Fruit fly (Drosophila melanogaster) whole organism, embryonic: ENCODE data around the gene Uro.

ENCODE experiments used
- Awh ChIP-seq: fragments of 200-800 bp; sonication (Bioruptor generic); IDR thresholded peaks from 2 replicates; pipeline ENCODE4, ENCODE4 v1.3.6; 2022; ENCODE audit warnings: missing biosample characterization, missing genetic modification characterization
- Bdp1 ChIP-seq: fragments of 200-800 bp; sonication (Bioruptor generic); optimal IDR thresholded peaks from 3 replicates; lab custom pipeline; 2016; ENCODE audit warnings: missing biosample characterization, missing genetic modification characterization
- Bgb ChIP-seq: fragments of 200-800 bp; sonication (Bioruptor generic); IDR thresholded peaks from 2 replicates; pipeline ENCODE4 v1.3.6; 2022; ENCODE audit warnings: missing biosample characterization, missing genetic modification characterization; ENCODE audit not compliant: partially characterized antibody
- CG10366 ChIP-seq: fragments of 200-800 bp; sonication (Bioruptor generic); IDR thresholded peaks from 2 replicates; pipeline ENCODE4 v1.3.6; 2022; ENCODE audit warnings: missing biosample characterization, missing genetic modification characterization
- CG10654 ChIP-seq: fragments of 200-800 bp; sonication (Bioruptor generic); optimal IDR thresholded peaks from 2 replicates; lab custom pipeline; 2016; ENCODE audit warnings: missing biosample characterization, missing genetic modification characterization
- CG11093 ChIP-seq: fragments of 200-800 bp; sonication (Bioruptor generic); IDR thresholded peaks from 3 replicates; pipeline ENCODE4 v1.3.6; 2022; ENCODE audit warnings: missing biosample characterization, missing genetic modification characterization
- CG11695 ChIP-seq: fragments of 200-800 bp; sonication (Bioruptor generic); IDR thresholded peaks from 3 replicates; pipeline ENCODE4 v1.3.6; 2022; ENCODE audit warnings: missing biosample characterization, missing genetic modification characterization
- CG12744 ChIP-seq: fragments of 200-800 bp; sonication (Bioruptor generic); optimal IDR thresholded peaks from 2 replicates; lab custom pipeline; 2016; ENCODE audit warnings: missing biosample characterization, missing genetic modification characterization
- CG12769 ChIP-seq: fragments of 200-800 bp; sonication (Bioruptor generic); optimal IDR thresholded peaks from 2 replicates; lab custom pipeline; 2019; ENCODE audit warnings: missing biosample characterization, mild to moderate bottlenecking, missing genetic modification characterization, moderate library complexity
- CG13287 ChIP-seq: fragments of 200-800 bp; sonication (Bioruptor generic); IDR thresholded peaks from 2 replicates; pipeline ENCODE4 v1.3.6; 2022; ENCODE audit warnings: missing biosample characterization, missing genetic modification characterization; ENCODE audit not compliant: partially characterized antibody
- CG13424 ChIP-seq: fragments of 200-800 bp; sonication (Bioruptor generic); optimal IDR thresholded peaks from 2 replicates; lab custom pipeline; 2019; ENCODE audit warnings: missing biosample characterization, mild to moderate bottlenecking, missing genetic modification characterization, moderate library complexity
- CG13624 ChIP-seq: fragments of 200-800 bp; sonication (Bioruptor generic); optimal IDR thresholded peaks from 2 replicates; lab custom pipeline; 2016; ENCODE audit warnings: missing biosample characterization, missing genetic modification characterization
- CG13894 ChIP-seq: fragments of 200-800 bp; sonication (Bioruptor generic); optimal IDR thresholded peaks from 3 replicates; lab custom pipeline; 2018; ENCODE audit warnings: missing biosample characterization, mild to moderate bottlenecking, missing genetic modification characterization, moderate library complexity
- CG15696 ChIP-seq: fragments of 200-800 bp; sonication (Bioruptor generic); optimal IDR thresholded peaks from 2 replicates; lab custom pipeline; 2019; ENCODE audit warnings: missing biosample characterization, mild to moderate bottlenecking, missing genetic modification characterization, moderate library complexity
- CG16815 ChIP-seq: fragments of 200-800 bp; sonication (Bioruptor generic); optimal IDR thresholded peaks from 3 replicates; lab custom pipeline; 2017; ENCODE audit warnings: missing biosample characterization, mild to moderate bottlenecking, missing genetic modification characterization
- CG30431 ChIP-seq: fragments of 200-800 bp; sonication (Bioruptor generic); optimal IDR thresholded peaks from 2 replicates; lab custom pipeline; 2017; ENCODE audit warnings: missing biosample characterization, missing genetic modification characterization
- CG3065 ChIP-seq: fragments of 200-800 bp; sonication (Bioruptor generic); optimal IDR thresholded peaks from 2 replicates; lab custom pipeline; 2016; ENCODE audit warnings: missing biosample characterization, missing genetic modification characterization
- CG34224 ChIP-seq: fragments of 200-800 bp; sonication (Bioruptor generic); IDR thresholded peaks from 3 replicates; pipeline ENCODE4 v1.3.6; 2022; ENCODE audit warnings: missing biosample characterization, missing genetic modification characterization; ENCODE audit not compliant: partially characterized antibody
- CG7357 ChIP-seq: fragments of 200-800 bp; sonication (Bioruptor generic); IDR thresholded peaks from 3 replicates; pipeline ENCODE4 v1.3.6; 2022; ENCODE audit warnings: missing biosample characterization, missing genetic modification characterization
- CG8924 ChIP-seq: fragments of 200-800 bp; optimal IDR thresholded peaks from 3 replicates; lab custom pipeline; 2019; ENCODE audit warnings: missing biosample characterization, mild to moderate bottlenecking, missing genetic modification characterization, moderate library complexity
- CG9215 ChIP-seq: fragments of 200-800 bp; sonication (Bioruptor generic); IDR thresholded peaks from 2 replicates; pipeline ENCODE4 v1.3.6; 2022; ENCODE audit warnings: missing biosample characterization, missing genetic modification characterization
- CG9437 ChIP-seq: fragments of 200-800 bp; sonication (Bioruptor generic); optimal IDR thresholded peaks from 2 replicates; lab custom pipeline; 2018; ENCODE audit warnings: missing biosample characterization, mild to moderate bottlenecking, missing genetic modification characterization
- Dfd ChIP-seq, 2 experiments: fragments of >200 bp; optimal IDR thresholded peaks; 2 replicates each; lab custom pipeline; 2017; ENCODE audit warnings: missing biosample characterization in 2 of 2, missing genetic modification characterization in 2 of 2
- Dip2 ChIP-seq: fragments of 200-800 bp; sonication (Bioruptor generic); IDR thresholded peaks from 2 replicates; pipeline ENCODE4 v1.3.6; 2022; ENCODE audit warnings: missing biosample characterization, missing genetic modification characterization
- HLH3B ChIP-seq: fragments of 200-800 bp; sonication (Bioruptor generic); IDR thresholded peaks from 2 replicates; pipeline ENCODE4 v1.3.6; 2022; ENCODE audit warnings: missing biosample characterization, missing genetic modification characterization
- Hand ChIP-seq: fragments of 200-800 bp; sonication (Bioruptor generic); optimal IDR thresholded peaks from 2 replicates; lab custom pipeline; 2017; ENCODE audit warnings: mild to moderate bottlenecking, missing biosample characterization, missing genetic modification reagents, missing genetic modification characterization
- Hsf ChIP-seq: fragments of 200-800 bp; sonication (Bioruptor generic); optimal IDR thresholded peaks from 3 replicates; lab custom pipeline; 2016; ENCODE audit warnings: missing biosample characterization, missing genetic modification characterization
- Nf-YB ChIP-seq: fragments of 200-800 bp; sonication (Bioruptor generic); optimal IDR thresholded peaks from 3 replicates; lab custom pipeline; 2019; ENCODE audit warnings: missing biosample characterization, mild to moderate bottlenecking, missing genetic modification characterization, moderate library complexity
- NfI ChIP-seq: fragments of 200-800 bp; sonication (Bioruptor generic); optimal IDR thresholded peaks from 3 replicates; lab custom pipeline; 2018; ENCODE audit warnings: missing biosample characterization, mild to moderate bottlenecking, missing genetic modification characterization, moderate library complexity
- Ptx1 ChIP-seq: fragments of 200-800 bp; sonication (Bioruptor generic); IDR thresholded peaks from 2 replicates; pipeline ENCODE4 v1.3.6; 2022; ENCODE audit warnings: missing biosample characterization, missing genetic modification characterization
- Sox100B ChIP-seq: fragments of 200-800 bp; sonication (Bioruptor generic); optimal IDR thresholded peaks from 3 replicates; lab custom pipeline; 2018; ENCODE audit warnings: missing biosample characterization, mild to moderate bottlenecking, missing genetic modification characterization
- amos ChIP-seq: fragments of 200-800 bp; sonication (Bioruptor generic); IDR thresholded peaks from 2 replicates; pipeline ENCODE4 v1.3.6; 2022; ENCODE audit warnings: missing biosample characterization, missing genetic modification characterization; ENCODE audit not compliant: partially characterized antibody
- bbx ChIP-seq: fragments of 200-800 bp; sonication (Bioruptor generic); IDR thresholded peaks from 2 replicates; pipeline ENCODE4 v1.3.6; 2022; ENCODE audit warnings: missing biosample characterization, missing genetic modification characterization; ENCODE audit not compliant: partially characterized antibody
- dan ChIP-seq: fragments of 200-800 bp; sonication (Bioruptor generic); IDR thresholded peaks from 2 replicates; pipeline ENCODE4 v1.3.6; 2022; ENCODE audit warnings: missing biosample characterization, missing genetic modification characterization
- dmrt99B ChIP-seq: fragments of 200-800 bp; sonication (Bioruptor generic); optimal IDR thresholded peaks from 2 replicates; lab custom pipeline; 2018; ENCODE audit warnings: missing biosample characterization, mild to moderate bottlenecking, missing genetic modification characterization, moderate library complexity
- fd3F ChIP-seq: fragments of 200-800 bp; sonication (Bioruptor generic); optimal IDR thresholded peaks from 2 replicates; lab custom pipeline; 2018; ENCODE audit warnings: missing biosample characterization, mild to moderate bottlenecking, missing genetic modification characterization, moderate library complexity
- ftz-f1 ChIP-seq: fragments of 200-800 bp; sonication (Bioruptor generic); optimal IDR thresholded peaks from 2 replicates; lab custom pipeline; 2016; ENCODE audit warnings: missing biosample characterization, missing genetic modification characterization
- grau ChIP-seq: fragments of 200-800 bp; optimal IDR thresholded peaks from 3 replicates; lab custom pipeline; 2019; ENCODE audit warnings: missing biosample characterization, mild to moderate bottlenecking, missing genetic modification characterization, moderate library complexity
- gt ChIP-seq: fragments of 200-800 bp; sonication (Bioruptor generic); IDR thresholded peaks from 2 replicates; pipeline ENCODE4 v1.3.6; 2022; ENCODE audit warnings: missing biosample characterization, missing genetic modification characterization
- h ChIP-seq: fragments of >200 bp; optimal IDR thresholded peaks from 2 replicates; lab custom pipeline; 2017
- hth ChIP-seq: fragments of >200 bp; optimal IDR thresholded peaks from 2 replicates; lab custom pipeline; 2017; ENCODE audit warnings: inconsistent platforms
- inv ChIP-seq: fragments of 200-800 bp; sonication (Bioruptor generic); IDR thresholded peaks from 2 replicates; pipeline ENCODE4 v1.3.6; 2022; ENCODE audit warnings: missing biosample characterization, missing genetic modification characterization; ENCODE audit not compliant: partially characterized antibody
- mam ChIP-seq: fragments of 200-800 bp; sonication (Bioruptor generic); optimal IDR thresholded peaks from 3 replicates; lab custom pipeline; 2016; ENCODE audit warnings: missing biosample characterization, missing genetic modification characterization
- nmo ChIP-seq: fragments of 200-800 bp; sonication (Bioruptor generic); optimal IDR thresholded peaks from 2 replicates; lab custom pipeline; 2018; ENCODE audit warnings: missing biosample characterization, mild to moderate bottlenecking, missing genetic modification characterization, moderate library complexity
- repo ChIP-seq: fragments of 200-800 bp; sonication (Bioruptor generic); optimal IDR thresholded peaks from 2 replicates; lab custom pipeline; 2016; ENCODE audit warnings: missing biosample characterization, missing genetic modification characterization
- sna ChIP-seq: fragments of 200-800 bp; sonication (Bioruptor generic); IDR thresholded peaks from 2 replicates; pipeline ENCODE4 v1.3.6; 2022; ENCODE audit warnings: missing biosample characterization, missing genetic modification characterization; ENCODE audit not compliant: partially characterized antibody
- so ChIP-seq: fragments of 200-800 bp; sonication (Bioruptor generic); IDR thresholded peaks from 3 replicates; pipeline ENCODE4 v1.3.6; 2022; ENCODE audit warnings: missing biosample characterization, missing genetic modification characterization
- tll ChIP-seq, 2 experiments: fragments of 200-800 bp in 1 of 2; fragments of >200 bp in 1 of 2; sonication (Bioruptor generic) in 1 of 2; optimal IDR thresholded peaks; 2 replicates each; lab custom pipeline; 2017 to 2019; ENCODE audit warnings: missing biosample characterization in 2 of 2, missing genetic modification characterization in 2 of 2, mild to moderate bottlenecking in 1 of 2, moderate library complexity in 1 of 2
- twi ChIP-seq: fragments of 200-800 bp; optimal IDR thresholded peaks from 2 replicates; lab custom pipeline; 2019; ENCODE audit warnings: missing biosample characterization, mild to moderate bottlenecking, missing genetic modification characterization, moderate library complexity
- yki ChIP-seq: fragments of >200 bp; optimal IDR thresholded peaks from 3 replicates; lab custom pipeline; 2018
- zfh1 ChIP-seq: fragments of 200-800 bp; sonication (Bioruptor generic); IDR thresholded peaks from 3 replicates; pipeline ENCODE4 v1.3.6; 2022; ENCODE audit warnings: missing biosample characterization, missing genetic modification characterization

Gene Uro

DNA sequence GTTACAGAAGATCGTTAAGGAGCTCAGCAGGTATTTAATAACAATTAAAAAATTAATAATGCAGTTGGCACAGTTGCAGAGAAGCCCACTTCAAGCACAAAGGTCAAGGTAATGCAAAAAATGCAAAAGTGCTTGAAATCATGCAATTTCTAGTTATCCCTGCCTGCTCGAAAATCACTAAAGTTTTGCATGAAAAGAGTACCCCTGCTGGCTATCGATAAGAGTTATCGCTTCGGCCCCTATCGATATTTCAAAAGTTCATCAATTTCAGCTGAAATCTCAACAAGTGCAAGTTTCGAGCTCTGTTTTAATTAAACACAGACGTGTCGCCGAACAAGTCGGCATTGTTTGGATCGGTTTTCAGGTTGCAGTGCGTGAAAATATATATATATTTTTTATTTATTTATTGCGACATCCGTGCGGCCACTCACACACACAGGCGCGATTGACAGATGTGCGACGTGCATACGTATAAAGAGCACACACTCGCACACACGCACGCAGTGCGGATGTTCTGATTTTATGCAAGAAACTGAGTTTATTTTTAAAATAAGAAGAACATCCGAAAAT lies 41.5 kb downstream of the Uro start (continued):
- TF ChIP-seq amos (GFP tag; lab: Robert Waterston, UW) (peak; percentile 82), nmo (GFP tag; lab: Kevin White, UChicago) (peak; percentile 40), CG3065 (no peak), Bgb (peak; percentile 88), CG16815 (peak; percentile 18), bbx (GFP tag; lab: Robert Waterston, UW) (peak; percentile 85), yki (lab: Kevin White, UChicago) (no peak), fd3F (GFP tag; lab: Kevin White, UChicago) (peak; percentile 16), Dip2 (no peak), tll (GFP tag; optimal IDR thresholded peaks at IDR 0.05; lab: Kevin White, UChicago) (no peak), CG34224 (GFP tag; lab: Robert Waterston, UW) (peak; percentile 90), sna (GFP tag; lab: Robert Waterston, UW) (peak; percentile 88), CG13624 (peak; percentile 62), repo (GFP tag; lab: Kevin White, UChicago) (peak; percentile 71), Nf-YB (no peak), CG12744 (peak; percentile 36), CG12769 (tag; lab: Kevin White, UChicago) (no peak), Hand (GFP tag; lab: Kevin White, UChicago) (peak; percentile 2), hth (no peak), Awh (GFP tag; lab: Robert Waterston, UW) (no peak), h (lab: Kevin White, UChicago) (no peak), dan (GFP tag; lab: Robert Waterston, UW) (no peak), Dfd (GFP tag; optimal IDR thresholded peaks at IDR 0.05; lab: Kevin White, UChicago) (no peak), mam (GFP tag; lab: Kevin White, UChicago) (peak; percentile 64), inv (peak; percentile 77), HLH3B (GFP tag; lab: Robert Waterston, UW) (0 out of 2 replicates have a peak, but pooled peaks have one; percentile 48), CG13424 (peak; percentile 58), gt (GFP tag; lab: Robert Waterston, UW) (no peak), CG7357 (GFP tag; lab: Robert Waterston, UW) (no peak), grau (peak; percentile 61), Sox100B (GFP tag; lab: Kevin White, UChicago) (peak; percentile 37), Hsf (GFP tag; lab: Kevin White, UChicago) (peak; percentile 71), CG13287 (GFP tag; lab: Robert Waterston, UW) (peak; percentile 89), CG30431 (GFP tag; lab: Kevin White, UChicago) (no peak), ftz-f1 (GFP tag; lab: Kevin White, UChicago) (no peak), CG11093 (no peak), CG8924 (peak; percentile 50), so (GFP tag; lab: Robert Waterston, UW) (no peak), CG9215 (GFP tag; lab: Robert Waterston, UW) (peak; percentile 37), CG10366 (GFP tag; lab: Robert Waterston, UW) (peak; percentile 42), zfh1 (GFP tag; lab: Robert Waterston, UW) (peak; percentile 60; the same call in 2 of the 3 replicates), Ptx1 (peak; percentile 49; the same call in 1 of the 2 replicates), CG11695 (GFP tag; lab: Robert Waterston, UW) (no peak), CG15696 (tag; lab: Kevin White, UChicago) (peak; percentile 40), CG13894 (tag; lab: Kevin White, UChicago) (no peak), twi (tag; lab: Kevin White, UChicago) (peak; percentile 50), Bdp1 (GFP tag; lab: Kevin White, UChicago) (no peak), NfI (GFP tag; lab: Kevin White, UChicago) (peak; percentile 61), CG9437 (GFP tag; lab: Kevin White, UChicago) (peak; percentile 33), dmrt99B (no peak), CG10654 (GFP tag; lab: Kevin White, UChicago) (peak; percentile 32)
